Worm (Caenorhabditis elegans): ENCODE measurements around the gene Y50D4A.10.

The Y50D4A.10 gene

ce11 chrV:1201717-1202116 is 18.6 kb downstream of the Y50D4A.10 start (continued):
- no peak for TF ChIP-seq nhr-19 (GFP tag; conservative IDR thresholded peaks at IDR 0.05)

DNA sequence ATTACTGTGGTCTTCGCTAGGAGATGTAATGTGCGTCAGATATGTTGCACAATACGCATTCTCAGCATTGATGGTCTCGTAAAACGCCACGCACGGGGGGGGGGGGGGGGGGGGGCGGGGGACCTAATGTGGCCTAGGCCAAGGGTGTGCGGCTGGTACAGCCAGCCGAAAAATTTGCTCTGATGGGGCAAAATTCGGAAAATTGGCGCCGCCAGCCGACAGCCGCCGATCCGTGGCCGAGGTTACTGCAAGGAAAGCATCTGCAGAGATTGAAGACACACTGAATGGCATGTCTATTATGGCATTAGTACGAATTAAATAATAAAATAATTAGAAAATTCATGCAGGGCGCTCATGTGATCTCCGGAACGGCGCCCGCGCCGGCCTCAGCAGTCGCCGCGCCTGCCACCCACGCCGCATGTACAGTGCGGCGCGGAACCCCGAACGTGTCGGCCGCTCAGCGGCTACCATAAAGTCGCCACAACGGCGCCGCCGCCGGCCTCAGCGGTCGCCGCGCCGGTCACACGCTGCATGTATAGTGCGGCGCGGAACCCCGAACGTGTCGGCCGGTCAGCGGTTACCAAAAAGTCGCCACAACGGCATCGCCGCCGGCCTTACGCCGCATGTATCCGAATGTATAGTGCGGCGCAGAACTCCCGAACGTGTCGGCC is 21.0 kb downstream of the Y50D4A.10 start, which contains the start of gene Y50D4A.6:
TSS of gene Y50D4A.6 (minus strand) at position 51 of the 671 bp plus-strand sequence.
- TF ChIP-seq snpc-4 (tag; optimal IDR thresholded peaks at IDR 0.05), result peak; percentile 19
- TF ChIP-seq skn-1 (tag; optimal IDR thresholded peaks at IDR 0.05), result no peak
- peak; percentile 41 for TF ChIP-seq ceh-8 (GFP tag; optimal IDR thresholded peaks at IDR 0.05)
- TF ChIP-seq sup-37 (GFP tag; optimal IDR thresholded peaks at IDR 0.05), result no peak

- TF ChIP-seq nhr-85 (tag), result peak; percentile 71
- 0 out of 2 replicates have a peak, but pooled peaks have one; percentile 15 for TF ChIP-seq mab-9 (GFP tag; IDR thresholded peaks at IDR 0.05)
- peak; percentile 80 to 88 for TF ChIP-seq lin-35 (GFP tag; optimal IDR thresholded peaks at IDR 0.05)
- peak; percentile 37; the same call in 1 of the 2 replicates for TF ChIP-seq ceh-88 (GFP tag; IDR thresholded peaks at IDR 0.05)
- TF ChIP-seq lin-14 (GFP tag; optimal IDR thresholded peaks at IDR 0.05), result peak; percentile 77
- TF ChIP-seq lsy-2 (tag; optimal IDR thresholded peaks at IDR 0.05), result peak; percentile 33 to 60
- TF ChIP-seq nhr-71 (tag; optimal IDR thresholded peaks at IDR 0.05), result peak; percentile 74
- TF ChIP-seq isw-1 (GFP tag; IDR thresholded peaks at IDR 0.05), result peak; percentile 42
- peak; percentile 61 for TF ChIP-seq unc-86 (tag; optimal IDR thresholded peaks at IDR 0.05)
- peak; percentile 53 for TF ChIP-seq fkh-8 (tag; optimal IDR thresholded peaks at IDR 0.05)
- peak; percentile 45 to 84 (median 78) for TF ChIP-seq dpl-1 (GFP tag; optimal IDR thresholded peaks at IDR 0.05)
- TF ChIP-seq xbp-1 (tag; optimal IDR thresholded peaks at IDR 0.05), result peak; percentile 34
- TF ChIP-seq nhr-20 (tag; optimal IDR thresholded peaks at IDR 0.05), result peak; percentile 45
- peak; percentile 35 for TF ChIP-seq C16A3.4 (tag; optimal IDR thresholded peaks at IDR 0.05)
- TF ChIP-seq efl-1 (optimal IDR thresholded peaks at IDR 0.05), result peak; percentile 83 to 90
- peak; percentile 79 to 97 for TF ChIP-seq efl-1 (GFP tag; optimal IDR thresholded peaks at IDR 0.05 in 1 of 2)
- peak; percentile 38 for TF ChIP-seq egl-13 (tag; optimal IDR thresholded peaks at IDR 0.05)
- TF ChIP-seq pax-3 (tag; optimal IDR thresholded peaks at IDR 0.05), result peak; percentile 35
- peak; percentile 71 for TF ChIP-seq nhr-47 (tag; optimal IDR thresholded peaks at IDR 0.05)
- TF ChIP-seq rnt-1 (tag; optimal IDR thresholded peaks at IDR 0.05), result peak; percentile 70
- peak in 2 of 3 experiments; percentile 8 to 28 for TF ChIP-seq ceh-82 (tag; optimal IDR thresholded peaks at IDR 0.05)
- peak; percentile 59 for TF ChIP-seq tbx-2 (tag; optimal IDR thresholded peaks at IDR 0.05)
- peak in 1 of 2 experiments; percentile 72 for TF ChIP-seq ztf-11 (tag; optimal IDR thresholded peaks at IDR 0.05)
- TF ChIP-seq nhr-19 (GFP tag; conservative IDR thresholded peaks at IDR 0.05), result peak; percentile 53
- TF ChIP-seq dsc-1 (tag; optimal IDR thresholded peaks at IDR 0.05), result peak; percentile 38
- peak; percentile 34 for TF ChIP-seq F16B12.6 (tag; optimal IDR thresholded peaks at IDR 0.05)
- TF ChIP-seq snu-23 (GFP tag; optimal IDR thresholded peaks at IDR 0.05), result peak; percentile 60
- peak; percentile 52 for TF ChIP-seq swsn-7 (tag; optimal IDR thresholded peaks at IDR 0.05)
- peak; percentile 50 for TF ChIP-seq nhr-90 (tag; optimal IDR thresholded peaks at IDR 0.05; ENCODE audit: poor library complexity)
- peak; percentile 24; the same call in 1 of the 2 replicates for TF ChIP-seq unc-98 (GFP tag; IDR thresholded peaks at IDR 0.05)
Measured at ce11 chrV:1197064-1197724, 23.2 kb downstream of the Y50D4A.10 start.

- TF ChIP-seq nhr-76 (tag; optimal IDR thresholded peaks at IDR 0.05) (no peak), mab-9 (GFP tag; IDR thresholded peaks at IDR 0.05) (no peak), hlh-4 (tag; optimal IDR thresholded peaks at IDR 0.05) (no peak), snu-23 (GFP tag; optimal IDR thresholded peaks at IDR 0.05) (peak; percentile 87), nhr-47 (tag; optimal IDR thresholded peaks at IDR 0.05) (peak; percentile 83), nhr-12 (tag; optimal IDR thresholded peaks at IDR 0.05) (no peak), aha-1 (tag; optimal IDR thresholded peaks at IDR 0.05) (no peak), nhr-85 (tag) (no peak), lin-15B (tag; optimal IDR thresholded peaks at IDR 0.05) (peak; percentile 76), unc-62 (GFP tag; optimal IDR thresholded peaks at IDR 0.05) (no peak), unc-86 (tag; optimal IDR thresholded peaks at IDR 0.05) (peak; percentile 49), aly-2 (tag; optimal IDR thresholded peaks at IDR 0.05) (peak; percentile 10), efl-3 (GFP tag; optimal IDR thresholded peaks at IDR 0.05) (no peak), mdl-1 (tag; optimal IDR thresholded peaks at IDR 0.05) (no peak), hpl-2 (GFP tag; optimal IDR thresholded peaks at IDR 0.05) (no peak), ceh-8 (GFP tag; optimal IDR thresholded peaks at IDR 0.05) (no peak), alr-1 (tag; optimal IDR thresholded peaks at IDR 0.05; ENCODE audit: borderline replicate concordance) (no peak), pqm-1 (tag; optimal IDR thresholded peaks at IDR 0.05) (no peak), swsn-7 (tag; optimal IDR thresholded peaks at IDR 0.05) (peak; percentile 82)
Measured at ce11 chrV:1195995-1196394, 24.4 kb downstream of the Y50D4A.10 start, which contains the start of the genes wrb-1 and Y50D4A.4. wrb-1 (plus strand) TSS chrV:1196072. Y50D4A.4 (minus strand) TSS chrV:1196127.

Measured in whole organism, L1 larva.